Worm (Caenorhabditis elegans) whole organism, L1 larva: ENCODE measurements around the gene clc-29.

Experiments used
- alr-1 ChIP-seq: fragments of 200-800 bp; sonication (Bioruptor generic); optimal IDR thresholded peaks from 2 replicates; lab custom pipeline; 2018; ENCODE audit warnings: borderline replicate concordance, mild to moderate bottlenecking, missing genetic modification characterization, missing compliant biosample characterization
- blmp-1 ChIP-seq: fragments of 150-350 bp; optimal IDR thresholded peaks from 2 replicates; lab custom pipeline; 2014; ENCODE audit warnings: missing biosample characterization, missing genetic modification characterization
- ceh-82 ChIP-seq, 3 experiments: fragments of 150-350 bp in 1 of 3; sonication (generic microtip) in 2 of 3; optimal IDR thresholded peaks; 2 replicates each; lab custom pipeline; 2014 to 2017; ENCODE audit warnings: missing biosample characterization in 3 of 3, missing genetic modification characterization in 3 of 3
- ceh-88 ChIP-seq: fragments of 200-800 bp; sonication (Bioruptor generic); IDR thresholded peaks from 2 replicates; pipeline ENCODE4 v1.3.6; 2022; ENCODE audit warnings: missing genetic modification characterization, missing compliant biosample characterization
- ceh-90 ChIP-seq: sonication (generic microtip); optimal IDR thresholded peaks from 2 replicates; lab custom pipeline; 2016; ENCODE audit warnings: missing genetic modification characterization, missing compliant biosample characterization
- ces-1 ChIP-seq: fragments of 150-350 bp; optimal IDR thresholded peaks from 2 replicates; lab custom pipeline; 2014; ENCODE audit warnings: missing biosample characterization, missing genetic modification reagents, missing genetic modification characterization
- dpl-1 ChIP-seq, 3 experiments: fragments of 150-350 bp in 2 of 3; sonication (generic microtip) in 1 of 3; optimal IDR thresholded peaks; 2 replicates each; lab custom pipeline; 2014 to 2017; ENCODE audit warnings: missing biosample characterization in 3 of 3, missing genetic modification characterization in 3 of 3, missing genetic modification reagents in 3 of 3
- efl-1 ChIP-seq, 4 experiments: fragments of 150-350 bp; optimal IDR thresholded peaks in 3 of 4; peaks in 1 of 4; 1 replicate in 1 of 4; 2 replicates in 3 of 4; lab custom pipeline; 2014; ENCODE audit warnings: missing biosample characterization in 2 of 4, missing genetic modification characterization in 2 of 4, missing genetic modification reagents in 2 of 4
- elt-3 ChIP-seq, 6 experiments: fragments of 150-350 bp in 1 of 6; sonication (generic microtip); optimal IDR thresholded peaks; 2 replicates each; lab custom pipeline; 2017 to 2018; ENCODE audit warnings: missing biosample characterization in 6 of 6, missing genetic modification characterization in 6 of 6, inconsistent platforms in 1 of 6
- fkh-4 ChIP-seq: sonication (generic microtip); optimal IDR thresholded peaks from 2 replicates; lab custom pipeline; 2016; ENCODE audit warnings: missing compliant biosample characterization, missing genetic modification characterization, borderline replicate concordance
- fkh-8 ChIP-seq: sonication (generic microtip); optimal IDR thresholded peaks from 2 replicates; lab custom pipeline; 2016; ENCODE audit warnings: mild to moderate bottlenecking, missing genetic modification characterization, missing compliant biosample characterization
- grh-1 ChIP-seq: fragments of 200-800 bp; sonication (Bioruptor generic); IDR thresholded peaks from 2 replicates; pipeline ENCODE4 v1.3.6; 2022; ENCODE audit warnings: missing genetic modification reagents, missing genetic modification characterization, missing compliant biosample characterization
- hlh-4 ChIP-seq: sonication (generic microtip); optimal IDR thresholded peaks from 2 replicates; lab custom pipeline; 2016; ENCODE audit warnings: mild to moderate bottlenecking, missing genetic modification characterization, missing compliant biosample characterization
- hpl-2 ChIP-seq: fragments of 150-350 bp; optimal IDR thresholded peaks from 2 replicates; lab custom pipeline; 2014; ENCODE audit warnings: missing biosample characterization, missing genetic modification reagents, missing genetic modification characterization
- irx-1 ChIP-seq: sonication (generic microtip); optimal IDR thresholded peaks from 2 replicates; lab custom pipeline; 2016; ENCODE audit warnings: missing genetic modification characterization, missing compliant biosample characterization
- lin-35 ChIP-seq, 2 experiments: fragments of 150-350 bp; optimal IDR thresholded peaks; 2 replicates each; lab custom pipeline; 2014; ENCODE audit warnings: missing biosample characterization in 2 of 2, missing genetic modification characterization in 2 of 2, missing genetic modification reagents in 2 of 2
- lin-39 ChIP-seq: fragments of 150-350 bp; optimal IDR thresholded peaks from 2 replicates; lab custom pipeline; 2014; ENCODE audit warnings: missing biosample characterization, missing genetic modification reagents, missing genetic modification characterization
- lsy-2 ChIP-seq, 2 experiments: fragments of 150-350 bp; optimal IDR thresholded peaks; 2 replicates each; lab custom pipeline; 2014; ENCODE audit warnings: missing biosample characterization in 2 of 2, missing genetic modification characterization in 2 of 2
- mep-1 ChIP-seq: fragments of 150-350 bp; optimal IDR thresholded peaks from 2 replicates; lab custom pipeline; 2014; ENCODE audit warnings: missing biosample characterization, missing genetic modification characterization
- nhr-28 ChIP-seq: fragments of 150-350 bp; optimal IDR thresholded peaks from 2 replicates; lab custom pipeline; 2014; ENCODE audit warnings: missing biosample characterization, missing genetic modification characterization
- nhr-71 ChIP-seq: sonication (generic microtip); optimal IDR thresholded peaks from 2 replicates; lab custom pipeline; 2016; ENCODE audit warnings: mild to moderate bottlenecking, missing genetic modification characterization, moderate library complexity, missing compliant biosample characterization
- nhr-85 ChIP-seq: sonication (generic microtip); peaks from one replicate; lab custom pipeline; 2016; ENCODE audit warnings: missing genetic modification characterization, inconsistent platforms, missing compliant biosample characterization
- pag-3 ChIP-seq: sonication (generic microtip); optimal IDR thresholded peaks from 2 replicates; lab custom pipeline; 2017; ENCODE audit warnings: missing genetic modification characterization, mild to moderate bottlenecking, missing compliant biosample characterization, antibody characterized with exemption, borderline replicate concordance; ENCODE audit not compliant: insufficient read depth
- pax-3 ChIP-seq: fragments of 200-800 bp; sonication (Bioruptor generic); optimal IDR thresholded peaks from 2 replicates; lab custom pipeline; 2018; ENCODE audit warnings: mild to moderate bottlenecking, missing genetic modification characterization, moderate library complexity, missing compliant biosample characterization
- snu-23 ChIP-seq: sonication (generic microtip); optimal IDR thresholded peaks from 2 replicates; lab custom pipeline; 2016; ENCODE audit warnings: missing genetic modification characterization, missing compliant biosample characterization
- sptf-1 ChIP-seq: fragments of 150-350 bp; optimal IDR thresholded peaks from 2 replicates; lab custom pipeline; 2014; ENCODE audit warnings: missing biosample characterization, missing genetic modification characterization
- swsn-7 ChIP-seq: sonication (generic microtip); optimal IDR thresholded peaks from 2 replicates; lab custom pipeline; 2016; ENCODE audit warnings: missing genetic modification characterization, missing compliant biosample characterization
- unc-86 ChIP-seq: sonication (generic microtip); optimal IDR thresholded peaks from 2 replicates; lab custom pipeline; 2016; ENCODE audit warnings: missing genetic modification characterization, missing compliant biosample characterization
- unc-98 ChIP-seq: fragments of 200-800 bp; sonication (Bioruptor generic); IDR thresholded peaks from 2 replicates; pipeline ENCODE4 v1.3.6; 2022; ENCODE audit warnings: missing genetic modification characterization, missing compliant biosample characterization
- ztf-11 ChIP-seq, 2 experiments: sonication (generic microtip); optimal IDR thresholded peaks; 2 replicates each; lab custom pipeline; 2016 to 2017; ENCODE audit warnings: missing genetic modification characterization in 2 of 2, missing biosample characterization in 1 of 2, missing compliant biosample characterization in 1 of 2

Gene clc-29

DNA sequence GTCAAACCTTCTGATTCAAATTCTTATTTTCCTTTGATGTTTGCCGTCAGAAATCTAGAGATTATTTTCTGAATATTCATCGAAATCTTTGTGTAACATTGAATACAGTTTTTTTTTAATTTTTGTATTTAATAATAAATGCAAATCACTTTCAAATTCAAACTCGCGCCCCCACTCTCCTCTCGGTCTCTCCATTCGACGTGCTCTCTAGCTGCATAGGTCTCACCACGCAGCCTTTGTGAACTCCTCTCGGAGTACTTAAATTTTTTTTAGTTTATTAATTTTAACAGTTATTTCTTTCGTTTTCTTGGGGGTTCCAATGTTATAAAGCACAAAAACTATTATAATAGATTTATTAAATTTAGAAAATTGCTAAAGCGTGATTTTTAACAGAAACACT lies 22.5 kb upstream of the clc-29 start:
- TF ChIP-seq efl-1 (optimal IDR thresholded peaks at IDR 0.05; lab: Kevin White, UChicago) (peak; percentile 35 to 55), efl-1 (GFP tag; optimal IDR thresholded peaks at IDR 0.05 in 1 of 2; lab: Kevin White, UChicago) (peak; percentile 51 to 60), dpl-1 (GFP tag; optimal IDR thresholded peaks at IDR 0.05; lab: Kevin White, UChicago) (peak in 1 of 3 experiments; percentile 36), pax-3 (tag; lab: Kevin White, UChicago) (no peak), ztf-11 (tag; optimal IDR thresholded peaks at IDR 0.05; lab: Kevin White, UChicago) (no peak), lin-35 (GFP tag; optimal IDR thresholded peaks at IDR 0.05; lab: Kevin White, UChicago) (peak in 1 of 2 experiments; percentile 4)

DNA sequence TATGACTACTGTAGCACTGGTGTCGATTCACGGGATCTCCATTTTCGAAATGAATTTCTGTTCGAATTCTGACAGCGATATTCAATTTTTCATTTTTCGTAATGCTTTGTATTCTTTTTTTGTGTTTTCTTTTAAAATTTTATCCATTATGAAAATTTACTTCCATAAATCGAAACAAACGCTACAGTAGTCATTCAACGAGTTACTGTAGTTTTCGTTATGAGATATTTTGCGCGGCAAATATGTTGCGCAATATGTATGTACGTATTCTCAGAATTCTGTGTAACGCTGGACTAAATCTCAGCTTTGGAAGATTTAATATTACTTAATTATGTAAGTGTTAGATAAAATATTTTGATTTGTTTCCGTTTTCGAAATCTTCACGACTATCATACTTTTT lies 21.4 kb upstream of the clc-29 start:
- TF ChIP-seq efl-1 (optimal IDR thresholded peaks at IDR 0.05; lab: Kevin White, UChicago) = no peak
- peak in 1 of 2 experiments; percentile 17 for TF ChIP-seq efl-1 (GFP tag; optimal IDR thresholded peaks at IDR 0.05 in 1 of 2; lab: Kevin White, UChicago)
- TF ChIP-seq lsy-2 (tag; optimal IDR thresholded peaks at IDR 0.05; lab: Kevin White, UChicago) = no peak

ce11 chrIII:8368619-8369018 lies 20.9 kb upstream of the clc-29 start, which contains the start of gene R05D3.9:
Gene R05D3.9 (minus strand): TSS chrIII:8368719.
- TF ChIP-seq elt-3 (tag; optimal IDR thresholded peaks at IDR 0.05; lab: Kevin White, UChicago) (no peak), irx-1 (tag; lab: Kevin White, UChicago) (no peak), mep-1 (peak; percentile 49), snu-23 (GFP tag; lab: Kevin White, UChicago) (no peak), unc-86 (tag; lab: Kevin White, UChicago) (no peak), hlh-4 (tag; lab: Kevin White, UChicago) (no peak), fkh-4 (no peak), nhr-71 (tag; lab: Kevin White, UChicago) (no peak), ceh-88 (GFP tag; lab: Robert Waterston, UW) (no peak), nhr-28 (tag; lab: Kevin White, UChicago) (no peak), grh-1 (GFP tag; lab: Robert Waterston, UW) (no peak), unc-98 (GFP tag; lab: Robert Waterston, UW) (no peak), efl-1 (optimal IDR thresholded peaks at IDR 0.05; lab: Kevin White, UChicago) (no peak), efl-1 (GFP tag; optimal IDR thresholded peaks at IDR 0.05 in 1 of 2; lab: Kevin White, UChicago) (peak in 1 of 2 experiments; percentile 6), pag-3 (tag; lab: Kevin White, UChicago) (no peak), nhr-85 (tag; lab: Kevin White, UChicago) (peak; percentile 46), ces-1 (GFP tag; lab: Kevin White, UChicago) (no peak), lin-39 (tag; lab: Kevin White, UChicago) (no peak), hpl-2 (GFP tag; lab: Kevin White, UChicago) (no peak), alr-1 (tag; lab: Kevin White, UChicago) (no peak), ceh-90 (no peak), fkh-8 (tag; lab: Kevin White, UChicago) (no peak), lsy-2 (tag; optimal IDR thresholded peaks at IDR 0.05; lab: Kevin White, UChicago) (no peak), ceh-82 (tag; optimal IDR thresholded peaks at IDR 0.05; lab: Kevin White, UChicago) (no peak), sptf-1 (tag; lab: Kevin White, UChicago) (no peak), blmp-1 (tag; lab: Kevin White, UChicago) (peak; percentile 35)
- TF ChIP-seq, all 84 proteins: peak for 4

DNA sequence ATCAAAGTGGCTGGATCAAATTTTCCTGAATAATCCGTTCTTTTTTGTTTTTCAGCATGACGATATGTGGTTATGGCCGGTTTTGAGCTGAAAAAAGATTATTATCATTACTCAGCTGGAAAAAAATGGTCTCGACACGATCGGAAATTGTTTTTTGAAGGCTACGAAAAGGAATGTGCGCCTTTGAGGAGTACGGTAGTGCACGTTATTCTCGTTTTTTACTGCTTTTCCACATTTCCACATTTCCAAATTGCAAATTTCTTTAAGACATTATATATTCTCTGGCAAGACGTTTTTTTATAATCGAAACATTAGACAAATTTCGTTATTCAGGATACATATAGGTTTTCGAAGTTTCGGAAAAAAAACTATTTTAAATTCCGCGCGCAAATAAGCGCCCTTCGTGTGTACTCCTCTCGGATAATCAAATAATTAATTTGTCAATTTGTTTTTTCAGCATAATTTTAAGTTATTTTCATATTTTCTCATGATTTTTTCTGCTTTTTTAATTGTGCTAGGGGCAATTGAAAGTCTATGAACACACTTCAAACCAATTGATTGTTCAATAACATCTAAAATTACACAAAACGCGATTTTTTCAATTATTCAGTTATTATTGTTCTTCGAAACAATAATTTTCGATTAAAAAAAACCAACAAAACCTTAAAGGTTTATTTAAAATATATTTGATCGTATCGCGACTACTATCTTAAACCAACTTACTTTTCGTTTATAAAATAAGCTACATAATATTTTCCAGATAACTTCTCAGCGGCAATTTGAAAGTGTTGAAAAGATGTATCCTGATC lies 15.7 kb upstream of the clc-29 start, which contains the start of gene R05D3.3:
Gene R05D3.3 (plus strand): TSS at position 759 of the 809 bp plus-strand sequence.
- no peak for TF ChIP-seq swsn-7 (tag; lab: Kevin White, UChicago)
- peak in 1 of 2 experiments; percentile 62 for TF ChIP-seq lin-35 (GFP tag; optimal IDR thresholded peaks at IDR 0.05; lab: Kevin White, UChicago)
- TF ChIP-seq efl-1 (optimal IDR thresholded peaks at IDR 0.05; lab: Kevin White, UChicago) = peak in 1 of 2 experiments; percentile 29
- TF ChIP-seq efl-1 (GFP tag; optimal IDR thresholded peaks at IDR 0.05 in 1 of 2; lab: Kevin White, UChicago) = peak; percentile 33 to 93
- TF ChIP-seq dpl-1 (GFP tag; optimal IDR thresholded peaks at IDR 0.05; lab: Kevin White, UChicago) = peak in 2 of 3 experiments; percentile 4 to 36
- no peak for TF ChIP-seq pax-3 (tag; lab: Kevin White, UChicago)
